Fruit fly (Drosophila melanogaster) whole organism, embryonic: ENCODE data around the gene tup.

Source experiments
- Antp ChIP-seq: fragments of 200-800 bp; sonication (Bioruptor generic); optimal IDR thresholded peaks from 3 replicates; lab custom pipeline; 2016; ENCODE audit warnings: missing biosample characterization, missing genetic modification characterization
- B-H2 ChIP-seq: fragments of 200-800 bp; sonication (Bioruptor generic); optimal IDR thresholded peaks from 2 replicates; lab custom pipeline; 2018; ENCODE audit warnings: missing biosample characterization, mild to moderate bottlenecking, missing genetic modification characterization
- Bgb ChIP-seq: fragments of 200-800 bp; sonication (Bioruptor generic); IDR thresholded peaks from 2 replicates; pipeline ENCODE4 v1.3.6; 2022; ENCODE audit warnings: missing biosample characterization, missing genetic modification characterization; ENCODE audit not compliant: partially characterized antibody
- CG11085 ChIP-seq: fragments of 200-800 bp; sonication (Bioruptor generic); IDR thresholded peaks from 2 replicates; pipeline ENCODE4 v1.3.6; 2022; ENCODE audit warnings: missing biosample characterization, missing genetic modification characterization
- CG11696 ChIP-seq: fragments of 200-800 bp; sonication (Bioruptor generic); IDR thresholded peaks from 2 replicates; pipeline ENCODE4 v1.3.6; 2022; ENCODE audit warnings: missing biosample characterization, missing genetic modification characterization
- CG12155 ChIP-seq: fragments of 200-800 bp; sonication (Bioruptor generic); optimal IDR thresholded peaks from 3 replicates; lab custom pipeline; 2016; ENCODE audit warnings: missing biosample characterization, missing genetic modification characterization
- CG13424 ChIP-seq: fragments of 200-800 bp; sonication (Bioruptor generic); optimal IDR thresholded peaks from 2 replicates; lab custom pipeline; 2019; ENCODE audit warnings: missing biosample characterization, mild to moderate bottlenecking, missing genetic modification characterization, moderate library complexity
- CG15269 ChIP-seq: fragments of 200-800 bp; sonication (Bioruptor generic); optimal IDR thresholded peaks from 2 replicates; lab custom pipeline; 2018; ENCODE audit warnings: missing biosample characterization, mild to moderate bottlenecking, missing genetic modification characterization, moderate library complexity
- CG1529 ChIP-seq: fragments of 200-800 bp; sonication (Bioruptor generic); optimal IDR thresholded peaks from 3 replicates; lab custom pipeline; 2018; ENCODE audit warnings: missing biosample characterization, missing genetic modification characterization
- CG15514 ChIP-seq: fragments of 200-800 bp; sonication (Bioruptor generic); optimal IDR thresholded peaks from 3 replicates; lab custom pipeline; 2017; ENCODE audit warnings: missing biosample characterization, missing genetic modification characterization, mild to moderate bottlenecking, moderate library complexity, missing genetic modification reagents
- CG2120 ChIP-seq: fragments of 200-800 bp; sonication (Bioruptor generic); optimal IDR thresholded peaks from 3 replicates; lab custom pipeline; 2016; ENCODE audit warnings: missing biosample characterization, missing genetic modification characterization
- CG30431 ChIP-seq: fragments of 200-800 bp; sonication (Bioruptor generic); optimal IDR thresholded peaks from 2 replicates; lab custom pipeline; 2017; ENCODE audit warnings: missing biosample characterization, missing genetic modification characterization
- CG34224 ChIP-seq: fragments of 200-800 bp; sonication (Bioruptor generic); IDR thresholded peaks from 3 replicates; pipeline ENCODE4 v1.3.6; 2022; ENCODE audit warnings: missing biosample characterization, missing genetic modification characterization; ENCODE audit not compliant: partially characterized antibody
- CG3726 ChIP-seq: fragments of 200-800 bp; sonication (Bioruptor generic); IDR thresholded peaks from 3 replicates; pipeline ENCODE4, ENCODE4 v1.3.6; 2022; ENCODE audit warnings: missing biosample characterization, missing genetic modification characterization
- CG4282 ChIP-seq: fragments of 200-800 bp; sonication (Bioruptor generic); optimal IDR thresholded peaks from 2 replicates; lab custom pipeline; 2016; ENCODE audit warnings: missing biosample characterization, missing genetic modification characterization
- CG4854 ChIP-seq: fragments of 200-800 bp; sonication (Bioruptor generic); optimal IDR thresholded peaks from 2 replicates; lab custom pipeline; 2016; ENCODE audit warnings: missing biosample characterization, missing genetic modification characterization, inconsistent platforms
- CG5953 ChIP-seq: fragments of 200-800 bp; sonication (Bioruptor generic); IDR thresholded peaks from 2 replicates; pipeline ENCODE4 v1.3.6; 2022; ENCODE audit warnings: missing biosample characterization, missing genetic modification characterization
- CG6791 ChIP-seq: fragments of 200-800 bp; sonication (Bioruptor generic); IDR thresholded peaks from 3 replicates; pipeline ENCODE4 v1.3.6; 2022; ENCODE audit warnings: missing biosample characterization, missing genetic modification characterization; ENCODE audit not compliant: partially characterized antibody
- CG7372 ChIP-seq: fragments of 200-800 bp; sonication (Bioruptor generic); IDR thresholded peaks from 2 replicates; pipeline ENCODE4 v1.3.6; 2022; ENCODE audit warnings: missing biosample characterization, missing genetic modification characterization
- CG9609 ChIP-seq: fragments of 200-800 bp; sonication (Bioruptor generic); optimal IDR thresholded peaks from 3 replicates; lab custom pipeline; 2016; ENCODE audit warnings: missing biosample characterization, missing genetic modification characterization
- CG9727 ChIP-seq: fragments of 200-800 bp; sonication (Bioruptor generic); optimal IDR thresholded peaks from 3 replicates; lab custom pipeline; 2017; ENCODE audit warnings: missing biosample characterization, mild to moderate bottlenecking, missing genetic modification characterization
- Dek ChIP-seq: fragments of 200-800 bp; sonication (Bioruptor generic); optimal IDR thresholded peaks from 3 replicates; lab custom pipeline; 2019; ENCODE audit warnings: missing biosample characterization, mild to moderate bottlenecking, missing genetic modification characterization, moderate library complexity
- ERR ChIP-seq: fragments of 200-800 bp; sonication (Bioruptor generic); optimal IDR thresholded peaks from 2 replicates; lab custom pipeline; 2016; ENCODE audit warnings: missing biosample characterization, missing genetic modification characterization
- Ets65A ChIP-seq: fragments of 200-800 bp; sonication (Bioruptor generic); peaks from one replicate; lab custom pipeline; 2016; ENCODE audit warnings: missing biosample characterization, missing genetic modification characterization
- Fer2 ChIP-seq: fragments of 200-800 bp; sonication (Bioruptor generic); optimal IDR thresholded peaks from 2 replicates; lab custom pipeline; 2018; ENCODE audit warnings: missing biosample characterization, mild to moderate bottlenecking, missing genetic modification characterization, moderate library complexity
- Hey ChIP-seq: fragments of 200-800 bp; sonication (Bioruptor generic); optimal IDR thresholded peaks from 3 replicates; lab custom pipeline; 2018; ENCODE audit warnings: missing biosample characterization, mild to moderate bottlenecking, missing genetic modification characterization
- Hmx ChIP-seq: fragments of 200-800 bp; sonication (Bioruptor generic); optimal IDR thresholded peaks from 2 replicates; lab custom pipeline; 2016; ENCODE audit warnings: missing biosample characterization, missing genetic modification characterization
- Lhr ChIP-seq: fragments of 200-800 bp; sonication (Bioruptor generic); optimal IDR thresholded peaks from 3 replicates; lab custom pipeline; 2017; ENCODE audit warnings: mild to moderate bottlenecking, missing biosample characterization, missing genetic modification reagents, missing genetic modification characterization
- NfI ChIP-seq: fragments of 200-800 bp; sonication (Bioruptor generic); optimal IDR thresholded peaks from 3 replicates; lab custom pipeline; 2018; ENCODE audit warnings: missing biosample characterization, mild to moderate bottlenecking, missing genetic modification characterization, moderate library complexity
- Opbp ChIP-seq: fragments of 200-800 bp; sonication (Bioruptor generic); IDR thresholded peaks from 3 replicates; pipeline ENCODE4 v1.3.6; 2022; ENCODE audit warnings: missing biosample characterization, missing genetic modification characterization; ENCODE audit not compliant: partially characterized antibody
- Rfx ChIP-seq: fragments of 200-800 bp; sonication (Bioruptor generic); IDR thresholded peaks from 2 replicates; pipeline ENCODE4 v1.3.6; 2022; ENCODE audit warnings: missing biosample characterization, missing genetic modification characterization
- Sin3A ChIP-seq: fragments of >200 bp; optimal IDR thresholded peaks from 2 replicates; lab custom pipeline; 2018
- Six4 ChIP-seq: fragments of 200-800 bp; sonication (Bioruptor generic); optimal IDR thresholded peaks from 2 replicates; lab custom pipeline; 2016; ENCODE audit warnings: missing biosample characterization, missing genetic modification characterization
- Tbp ChIP-seq: fragments of >200 bp; optimal IDR thresholded peaks from 2 replicates; lab custom pipeline; 2018; ENCODE audit warnings: missing biosample characterization, missing genetic modification characterization
- al ChIP-seq: fragments of 200-800 bp; sonication (Bioruptor generic); IDR thresholded peaks from 2 replicates; pipeline ENCODE4 v1.3.6; 2022; ENCODE audit warnings: missing biosample characterization, missing genetic modification characterization
- az2 ChIP-seq: fragments of 200-800 bp; sonication (Bioruptor generic); optimal IDR thresholded peaks from 3 replicates; lab custom pipeline; 2016; ENCODE audit warnings: missing biosample characterization, missing genetic modification characterization
- crc ChIP-seq: fragments of 200-800 bp; sonication (Bioruptor generic); optimal IDR thresholded peaks from 2 replicates; lab custom pipeline; 2016; ENCODE audit warnings: missing biosample characterization, missing genetic modification characterization
- fd96Cb ChIP-seq: fragments of 200-800 bp; sonication (Bioruptor generic); optimal IDR thresholded peaks from 2 replicates; lab custom pipeline; 2018; ENCODE audit warnings: missing biosample characterization, mild to moderate bottlenecking, missing genetic modification characterization, moderate library complexity
- jing ChIP-seq: fragments of 200-800 bp; sonication (Bioruptor generic); optimal IDR thresholded peaks from 2 replicates; lab custom pipeline; 2018; ENCODE audit warnings: missing biosample characterization, mild to moderate bottlenecking, missing genetic modification characterization
- nau ChIP-seq: fragments of 200-800 bp; sonication (Bioruptor generic); optimal IDR thresholded peaks from 3 replicates; lab custom pipeline; 2017; ENCODE audit warnings: missing biosample characterization, mild to moderate bottlenecking, missing genetic modification characterization, missing genetic modification reagents
- peb ChIP-seq: fragments of 200-800 bp; sonication (Bioruptor generic); IDR thresholded peaks from 2 replicates; pipeline ENCODE4 v1.3.6; 2022; ENCODE audit warnings: missing biosample characterization, missing genetic modification characterization
- pfk ChIP-seq: fragments of 200-800 bp; sonication (Bioruptor generic); optimal IDR thresholded peaks from 2 replicates; lab custom pipeline; 2018; ENCODE audit warnings: missing biosample characterization, mild to moderate bottlenecking, missing genetic modification characterization, moderate library complexity
- pita ChIP-seq: fragments of 200-800 bp; sonication (Bioruptor generic); optimal IDR thresholded peaks from 2 replicates; lab custom pipeline; 2017; ENCODE audit warnings: missing biosample characterization, mild to moderate bottlenecking, missing genetic modification characterization
- ranshi ChIP-seq: fragments of 200-800 bp; sonication (Bioruptor generic); IDR thresholded peaks from 2 replicates; pipeline ENCODE4 v1.3.6; 2022; ENCODE audit warnings: missing biosample characterization, missing genetic modification characterization
- sr ChIP-seq: fragments of 200-800 bp; sonication (Bioruptor generic); IDR thresholded peaks from 3 replicates; pipeline ENCODE4 v1.3.6; 2022; ENCODE audit warnings: missing biosample characterization, missing genetic modification characterization
- tgo ChIP-seq: fragments of 200-800 bp; sonication (Bioruptor generic); IDR thresholded peaks from 3 replicates; pipeline ENCODE4 v1.3.6; 2022; ENCODE audit warnings: missing biosample characterization, missing genetic modification characterization
- twi ChIP-seq: fragments of 200-800 bp; optimal IDR thresholded peaks from 2 replicates; lab custom pipeline; 2019; ENCODE audit warnings: missing biosample characterization, mild to moderate bottlenecking, missing genetic modification characterization, moderate library complexity
- vnd ChIP-seq: fragments of 200-800 bp; sonication (Bioruptor generic); IDR thresholded peaks from 3 replicates; pipeline ENCODE4 v1.3.6; 2022; ENCODE audit warnings: missing biosample characterization, missing genetic modification characterization; ENCODE audit not compliant: partially characterized antibody
- zen ChIP-seq: fragments of 200-800 bp; sonication (Bioruptor generic); optimal IDR thresholded peaks from 3 replicates; lab custom pipeline; 2018; ENCODE audit warnings: missing biosample characterization, mild to moderate bottlenecking, missing genetic modification characterization, moderate library complexity

Gene tup

dm6 chr2L:18839143-18839872 is 41.8 kb downstream of the tup start, which contains the start of gene CG10600 (continued):
- TF ChIP-seq NfI, result peak; percentile 86
- peak; percentile 34 for TF ChIP-seq twi (tag; lab: Kevin White, UChicago)
- TF ChIP-seq B-H2, result peak; percentile 91
- peak; percentile 16; the same call in 1 of the 2 replicates for TF ChIP-seq CG7372
- no peak for TF ChIP-seq CG3726 (GFP tag; lab: Robert Waterston, UW)
- TF ChIP-seq CG2120 (GFP tag; lab: Kevin White, UChicago), result peak; percentile 93
- no peak for TF ChIP-seq Tbp (GFP tag; lab: Kevin White, UChicago)
- peak; percentile 39 for TF ChIP-seq CG1529
- no peak for TF ChIP-seq peb (GFP tag; lab: Robert Waterston, UW)
- TF ChIP-seq Opbp, result peak; percentile 90
- TF ChIP-seq pfk (GFP tag; lab: Kevin White, UChicago), result peak; percentile 4
- TF ChIP-seq CG30431 (GFP tag; lab: Kevin White, UChicago), result peak; percentile 59
- peak; percentile 92 for TF ChIP-seq Bgb (GFP tag; lab: Robert Waterston, UW)
- TF ChIP-seq crc (GFP tag; lab: Kevin White, UChicago), result peak; percentile 78
- peak; percentile 84 for TF ChIP-seq CG4282 (GFP tag; lab: Kevin White, UChicago)
- peak; percentile 77 for TF ChIP-seq az2 (GFP tag; lab: Kevin White, UChicago)
- peak; percentile 93 for TF ChIP-seq Antp (GFP tag; lab: Kevin White, UChicago)
- peak; percentile 62 for TF ChIP-seq ranshi (GFP tag; lab: Robert Waterston, UW)
- peak; percentile 32 for TF ChIP-seq pita
- TF ChIP-seq Hmx (GFP tag; lab: Kevin White, UChicago), result peak; percentile 53
- no peak for TF ChIP-seq CG5953 (GFP tag; lab: Robert Waterston, UW)
- TF ChIP-seq Lhr, result peak; percentile 98
- TF ChIP-seq tgo (GFP tag; lab: Robert Waterston, UW), result peak; percentile 38; the same call in 2 of the 3 replicates
- no peak for TF ChIP-seq Hey (tag; lab: Kevin White, UChicago)
- TF ChIP-seq fd96Cb (tag; lab: Kevin White, UChicago), result peak; percentile 16
- TF ChIP-seq Sin3A (lab: Kevin White, UChicago), result peak; percentile 87
- TF ChIP-seq vnd (GFP tag; lab: Robert Waterston, UW), result peak; percentile 58
- peak; percentile 41 for TF ChIP-seq Fer2 (tag; lab: Kevin White, UChicago)
- TF ChIP-seq CG9609, result peak; percentile 87
- peak; percentile 56 for TF ChIP-seq al
- peak; percentile 97 for TF ChIP-seq CG6791 (GFP tag; lab: Robert Waterston, UW)
- TF ChIP-seq ERR (GFP tag; lab: Kevin White, UChicago), result peak; percentile 90
- peak; percentile 80 for TF ChIP-seq Dek
- peak; percentile 95 for TF ChIP-seq CG15514 (GFP tag; lab: Kevin White, UChicago)
- 0 out of 3 replicates have a peak, but pooled peaks have one; percentile 11 for TF ChIP-seq sr (GFP tag; lab: Robert Waterston, UW)
- TF ChIP-seq CG15269 (tag; lab: Kevin White, UChicago), result no peak
- TF ChIP-seq CG12155, result peak; percentile 96
- peak; percentile 48 for TF ChIP-seq CG9727
- peak; percentile 90 for TF ChIP-seq Rfx (GFP tag; lab: Robert Waterston, UW)
- peak; percentile 88 for TF ChIP-seq CG11696 (GFP tag; lab: Robert Waterston, UW)
- peak; percentile 99 for TF ChIP-seq Ets65A (GFP tag; lab: Kevin White, UChicago)
- peak; percentile 69 for TF ChIP-seq Six4
- peak; percentile 88; the same call in 2 of the 3 replicates for TF ChIP-seq CG34224 (GFP tag; lab: Robert Waterston, UW)
- peak; percentile 13 for TF ChIP-seq jing
- TF ChIP-seq zen (tag; lab: Kevin White, UChicago), result peak; percentile 73
- peak; percentile 61 for TF ChIP-seq CG13424 (tag; lab: Kevin White, UChicago)
- no peak for TF ChIP-seq nau (GFP tag; lab: Kevin White, UChicago)
- TF ChIP-seq CG11085 (GFP tag; lab: Robert Waterston, UW), result peak; percentile 76
- TF ChIP-seq CG4854, result peak; percentile 87
